Worm (Caenorhabditis elegans) whole organism, midembryonic: Measurements from ENCODE around the gene atgl-1.

ENCODE experiments used
- T22C8.4 ChIP-seq: fragments of 200-800 bp; sonication (Bioruptor generic); IDR thresholded peaks from 2 replicates; pipeline ENCODE4 v1.3.6; 2022; ENCODE audit warnings: missing genetic modification characterization, missing compliant biosample characterization
- cog-1 ChIP-seq: sonication (generic microtip); optimal IDR thresholded peaks from 2 replicates; lab custom pipeline; 2016; ENCODE audit warnings: missing genetic modification characterization, missing compliant biosample characterization
- flt-1 ChIP-seq: fragments of 200-800 bp; sonication (Bioruptor generic); IDR thresholded peaks from 2 replicates; pipeline ENCODE4 v1.3.6; 2022; ENCODE audit warnings: missing genetic modification characterization, missing compliant biosample characterization
- klf-2 ChIP-seq: fragments of 200-800 bp; sonication (Bioruptor generic); conservative IDR thresholded peaks from 2 replicates; pipeline ENCODE4 v1.3.6; 2022; ENCODE audit warnings: missing genetic modification reagents, missing genetic modification characterization, missing compliant biosample characterization
- med-1 ChIP-seq: sonication (generic microtip); optimal IDR thresholded peaks from 2 replicates; lab custom pipeline; 2017; ENCODE audit warnings: missing genetic modification characterization, mild to moderate bottlenecking, missing compliant biosample characterization, antibody characterized with exemption, missing genetic modification reagents; ENCODE audit not compliant: insufficient read depth
- ref-1 ChIP-seq: fragments of 200-800 bp; sonication (Bioruptor generic); conservative IDR thresholded peaks from 2 replicates; pipeline ENCODE4 v1.3.6; 2022; ENCODE audit warnings: missing genetic modification reagents, missing genetic modification characterization, missing compliant biosample characterization
- ztf-29 ChIP-seq: fragments of 200-800 bp; sonication (Bioruptor generic); IDR thresholded peaks from 2 replicates; pipeline ENCODE4 v1.3.6; 2022; ENCODE audit warnings: missing genetic modification reagents, missing genetic modification characterization, missing compliant biosample characterization

DNA sequence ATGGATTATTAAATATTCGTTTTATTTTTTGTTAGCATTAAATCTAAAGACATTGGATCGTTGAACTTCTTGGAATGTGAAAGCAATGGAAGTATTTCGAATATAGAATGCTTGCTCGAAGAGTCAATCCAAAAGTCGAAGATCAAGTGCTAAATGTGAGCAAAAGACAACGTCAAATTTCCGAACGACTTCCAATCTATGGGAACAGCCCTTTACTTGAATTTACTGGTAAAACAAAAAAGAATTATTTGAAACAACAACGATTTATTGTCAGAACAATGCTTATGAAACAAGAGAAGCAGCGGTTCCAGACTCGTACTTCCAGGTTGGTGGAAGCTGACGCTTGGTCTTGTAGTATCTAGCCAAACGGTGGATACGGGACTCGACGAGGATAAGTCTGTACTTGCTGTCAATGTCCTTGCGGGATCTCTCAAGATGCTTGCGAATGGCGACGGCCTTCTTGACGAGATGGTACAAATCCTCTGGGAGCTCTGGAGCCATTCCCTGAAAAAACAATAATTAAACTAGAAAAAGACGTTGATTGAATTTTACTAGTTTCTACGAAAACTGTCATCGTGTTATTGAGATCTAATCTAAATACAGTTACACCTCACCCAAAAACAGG, 45.3 kb downstream of the atgl-1 start:
- TF ChIP-seq klf-2 (GFP tag; lab: Robert Waterston, UW) (no peak), med-1 (GFP tag; lab: Kevin White, UChicago) (no peak), ztf-29 (GFP tag; lab: Robert Waterston, UW) (no peak), T22C8.4 (GFP tag; lab: Robert Waterston, UW) (no peak), cog-1 (tag; lab: Kevin White, UChicago) (no peak), ref-1 (GFP tag; lab: Robert Waterston, UW) (no peak), flt-1 (GFP tag; lab: Robert Waterston, UW) (no peak)
